Worm (Caenorhabditis elegans): ENCODE measurements around the gene ZK1058.3.

DNA sequence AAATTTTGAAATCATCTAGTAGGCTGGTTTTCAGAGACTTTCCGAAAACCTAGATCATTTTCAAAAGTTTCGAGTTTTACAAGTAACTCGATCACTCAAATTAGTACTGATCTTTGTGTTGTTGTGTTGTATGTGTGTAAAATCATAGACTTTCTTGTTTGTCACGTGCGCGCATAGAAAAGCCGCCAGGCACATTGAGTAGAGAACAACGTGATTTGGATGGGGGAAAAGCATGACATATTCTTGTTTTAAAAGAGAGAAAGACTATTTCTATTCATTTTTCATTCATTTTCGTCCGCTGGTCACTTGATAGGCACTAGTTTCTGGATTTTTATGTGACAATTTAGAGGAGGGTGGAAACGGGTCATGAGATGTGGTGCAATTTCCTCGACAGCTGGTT lies 35.6 kb downstream of the ZK1058.3 start:
- TF ChIP-seq nhr-23 (tag; optimal IDR thresholded peaks at IDR 0.05) (peak; percentile 19), ztf-4 (tag; optimal IDR thresholded peaks at IDR 0.05) (no peak), pqm-1 (tag; optimal IDR thresholded peaks at IDR 0.05) (no peak), egl-27 (tag; optimal IDR thresholded peaks at IDR 0.05) (no peak), mdl-1 (tag; optimal IDR thresholded peaks at IDR 0.05) (peak; percentile 24), elt-1 (tag; optimal IDR thresholded peaks at IDR 0.05) (no peak), hmg-11 (tag; optimal IDR thresholded peaks at IDR 0.05) (no peak), lsy-12 (tag; optimal IDR thresholded peaks at IDR 0.05) (no peak)
